Worm (Caenorhabditis elegans) whole organism, L1 larva: ENCODE measurements around the gene srd-45.

Experiments used
- C04F5.9 ChIP-seq: sonication (generic microtip); optimal IDR thresholded peaks from 2 replicates; lab custom pipeline; 2016; ENCODE audit warnings: missing genetic modification characterization, missing compliant biosample characterization
- C16A3.4 ChIP-seq: fragments of 150-350 bp; optimal IDR thresholded peaks from 2 replicates; lab custom pipeline; 2014; ENCODE audit warnings: missing biosample characterization, missing genetic modification characterization
- aha-1 ChIP-seq: fragments of 150-350 bp; optimal IDR thresholded peaks from 2 replicates; lab custom pipeline; 2014; ENCODE audit warnings: missing biosample characterization, missing genetic modification characterization
- aly-2 ChIP-seq: fragments of 150-350 bp; optimal IDR thresholded peaks from 2 replicates; lab custom pipeline; 2014; ENCODE audit warnings: missing biosample characterization, missing genetic modification characterization
- ama-1 ChIP-seq: fragments of 150-350 bp; optimal IDR thresholded peaks from 2 replicates; lab custom pipeline; 2014
- ceh-88 ChIP-seq: fragments of 200-800 bp; sonication (Bioruptor generic); IDR thresholded peaks from 2 replicates; pipeline ENCODE4 v1.3.6; 2022; ENCODE audit warnings: missing genetic modification characterization, missing compliant biosample characterization
- ceh-90 ChIP-seq: sonication (generic microtip); optimal IDR thresholded peaks from 2 replicates; lab custom pipeline; 2016; ENCODE audit warnings: missing genetic modification characterization, missing compliant biosample characterization
- dsc-1 ChIP-seq: sonication (generic microtip); optimal IDR thresholded peaks from 2 replicates; lab custom pipeline; 2016; ENCODE audit warnings: mild to moderate bottlenecking, missing genetic modification characterization, missing compliant biosample characterization
- efl-3 ChIP-seq: fragments of 200-800 bp; sonication (Bioruptor generic); optimal IDR thresholded peaks from 2 replicates; lab custom pipeline; 2018; ENCODE audit warnings: mild to moderate bottlenecking, missing genetic modification characterization, missing compliant biosample characterization
- egl-27 ChIP-seq, 2 experiments: fragments of 150-350 bp in 1 of 2; sonication (generic microtip); optimal IDR thresholded peaks; 3 replicates each; lab custom pipeline; 2017 to 2018; ENCODE audit warnings: missing biosample characterization in 2 of 2, missing genetic modification characterization in 2 of 2, missing genetic modification reagents in 2 of 2
- elt-2 ChIP-seq: sonication (generic microtip); optimal IDR thresholded peaks from 2 replicates; lab custom pipeline; 2016; ENCODE audit warnings: missing genetic modification characterization, mild to moderate bottlenecking, inconsistent platforms, missing compliant biosample characterization, missing genetic modification reagents
- ets-5 ChIP-seq: fragments of 200-800 bp; sonication (Bioruptor generic); IDR thresholded peaks from 2 replicates; pipeline ENCODE4 v1.3.6; 2022; ENCODE audit warnings: missing genetic modification characterization, missing compliant biosample characterization
- fkh-4 ChIP-seq: sonication (generic microtip); optimal IDR thresholded peaks from 2 replicates; lab custom pipeline; 2016; ENCODE audit warnings: missing compliant biosample characterization, missing genetic modification characterization, borderline replicate concordance
- fkh-8 ChIP-seq: sonication (generic microtip); optimal IDR thresholded peaks from 2 replicates; lab custom pipeline; 2016; ENCODE audit warnings: mild to moderate bottlenecking, missing genetic modification characterization, missing compliant biosample characterization
- fos-1 ChIP-seq: fragments of 150-350 bp; optimal IDR thresholded peaks from 2 replicates; lab custom pipeline; 2014; ENCODE audit warnings: missing biosample characterization, missing genetic modification characterization
- hlh-17 ChIP-seq: fragments of 200-800 bp; sonication (Bioruptor generic); optimal IDR thresholded peaks from 2 replicates; lab custom pipeline; 2018; ENCODE audit warnings: missing genetic modification characterization, mild to moderate bottlenecking, missing compliant biosample characterization, moderate library complexity, borderline replicate concordance
- hlh-4 ChIP-seq: sonication (generic microtip); optimal IDR thresholded peaks from 2 replicates; lab custom pipeline; 2016; ENCODE audit warnings: mild to moderate bottlenecking, missing genetic modification characterization, missing compliant biosample characterization
- irx-1 ChIP-seq: sonication (generic microtip); optimal IDR thresholded peaks from 2 replicates; lab custom pipeline; 2016; ENCODE audit warnings: missing genetic modification characterization, missing compliant biosample characterization
- jun-1 ChIP-seq: fragments of 150-350 bp; optimal IDR thresholded peaks from 2 replicates; lab custom pipeline; 2014; ENCODE audit warnings: missing biosample characterization, missing genetic modification reagents, missing genetic modification characterization
- lin-13 ChIP-seq: fragments of 150-350 bp; optimal IDR thresholded peaks from 2 replicates; lab custom pipeline; 2014; ENCODE audit warnings: missing biosample characterization, missing genetic modification reagents, missing genetic modification characterization
- lin-39 ChIP-seq: fragments of 150-350 bp; optimal IDR thresholded peaks from 2 replicates; lab custom pipeline; 2014; ENCODE audit warnings: missing biosample characterization, missing genetic modification reagents, missing genetic modification characterization
- lsy-2 ChIP-seq, 2 experiments: fragments of 150-350 bp; optimal IDR thresholded peaks; 2 replicates each; lab custom pipeline; 2014; ENCODE audit warnings: missing biosample characterization in 2 of 2, missing genetic modification characterization in 2 of 2
- mdl-1 ChIP-seq, 2 experiments: fragments of 150-350 bp; optimal IDR thresholded peaks; 2 replicates each; lab custom pipeline; 2014 to 2017; ENCODE audit warnings: missing biosample characterization in 2 of 2, missing genetic modification characterization in 2 of 2, inconsistent platforms in 1 of 2
- mef-2 ChIP-seq: fragments of 150-350 bp; optimal IDR thresholded peaks from 2 replicates; lab custom pipeline; 2014; ENCODE audit warnings: missing biosample characterization, missing genetic modification characterization
- nhr-12 ChIP-seq: sonication (generic microtip); optimal IDR thresholded peaks from 2 replicates; lab custom pipeline; 2017; ENCODE audit warnings: missing biosample characterization, missing genetic modification characterization
- nhr-19 ChIP-seq: fragments of 200-800 bp; sonication (Bioruptor generic); conservative IDR thresholded peaks from 2 replicates; pipeline ENCODE4 v1.3.6; 2022; ENCODE audit warnings: missing genetic modification characterization, missing compliant biosample characterization
- nhr-20 ChIP-seq: sonication (generic microtip); optimal IDR thresholded peaks from 2 replicates; lab custom pipeline; 2016; ENCODE audit warnings: mild to moderate bottlenecking, missing genetic modification characterization, missing compliant biosample characterization
- nhr-76 ChIP-seq: sonication (generic microtip); optimal IDR thresholded peaks from 2 replicates; lab custom pipeline; 2017; ENCODE audit warnings: missing biosample characterization, missing genetic modification characterization
- nhr-84 ChIP-seq: sonication (generic microtip); optimal IDR thresholded peaks from 2 replicates; lab custom pipeline; 2017; ENCODE audit warnings: missing biosample characterization, missing genetic modification characterization
- nhr-85 ChIP-seq: sonication (generic microtip); peaks from one replicate; lab custom pipeline; 2016; ENCODE audit warnings: missing genetic modification characterization, inconsistent platforms, missing compliant biosample characterization
- pax-3 ChIP-seq: fragments of 200-800 bp; sonication (Bioruptor generic); optimal IDR thresholded peaks from 2 replicates; lab custom pipeline; 2018; ENCODE audit warnings: mild to moderate bottlenecking, missing genetic modification characterization, moderate library complexity, missing compliant biosample characterization
- pqm-1 ChIP-seq: sonication (generic microtip); optimal IDR thresholded peaks from 3 replicates; lab custom pipeline; 2017; ENCODE audit warnings: missing biosample characterization, missing genetic modification characterization
- rnt-1 ChIP-seq: sonication (generic microtip); optimal IDR thresholded peaks from 2 replicates; lab custom pipeline; 2016; ENCODE audit warnings: mild to moderate bottlenecking, missing genetic modification characterization, moderate library complexity, missing compliant biosample characterization
- skn-1 ChIP-seq: fragments of 150-350 bp; optimal IDR thresholded peaks from 2 replicates; lab custom pipeline; 2014; ENCODE audit warnings: missing biosample characterization, missing genetic modification characterization
- snpc-4 ChIP-seq: fragments of 150-350 bp; optimal IDR thresholded peaks from 2 replicates; lab custom pipeline; 2014; ENCODE audit warnings: missing biosample characterization, missing genetic modification characterization
- snu-23 ChIP-seq: sonication (generic microtip); optimal IDR thresholded peaks from 2 replicates; lab custom pipeline; 2016; ENCODE audit warnings: missing genetic modification characterization, missing compliant biosample characterization
- sox-4 ChIP-seq: sonication (generic microtip); optimal IDR thresholded peaks from 2 replicates; lab custom pipeline; 2016; ENCODE audit warnings: missing genetic modification characterization, missing compliant biosample characterization
- sup-37 ChIP-seq: fragments of 200-800 bp; sonication (Bioruptor generic); optimal IDR thresholded peaks from 2 replicates; lab custom pipeline; 2018; ENCODE audit warnings: mild to moderate bottlenecking, missing genetic modification characterization, missing compliant biosample characterization
- swsn-7 ChIP-seq: sonication (generic microtip); optimal IDR thresholded peaks from 2 replicates; lab custom pipeline; 2016; ENCODE audit warnings: missing genetic modification characterization, missing compliant biosample characterization
- unc-30 ChIP-seq: sonication (generic microtip); optimal IDR thresholded peaks from 2 replicates; lab custom pipeline; 2017; ENCODE audit warnings: missing biosample characterization, missing genetic modification characterization
- vab-15 ChIP-seq: sonication (generic microtip); optimal IDR thresholded peaks from 2 replicates; lab custom pipeline; 2017; ENCODE audit warnings: missing genotype, mild to moderate bottlenecking, missing genetic modification characterization, missing compliant biosample characterization
- zip-4 ChIP-seq: fragments of 200-800 bp; sonication (Bioruptor generic); optimal IDR thresholded peaks from 2 replicates; lab custom pipeline; 2018; ENCODE audit warnings: mild to moderate bottlenecking, missing genetic modification characterization, moderate library complexity, missing compliant biosample characterization
- ztf-4 ChIP-seq: fragments of 150-350 bp; optimal IDR thresholded peaks from 2 replicates; lab custom pipeline; 2014; ENCODE audit warnings: missing biosample characterization, missing genetic modification characterization

The srd-45 gene

DNA sequence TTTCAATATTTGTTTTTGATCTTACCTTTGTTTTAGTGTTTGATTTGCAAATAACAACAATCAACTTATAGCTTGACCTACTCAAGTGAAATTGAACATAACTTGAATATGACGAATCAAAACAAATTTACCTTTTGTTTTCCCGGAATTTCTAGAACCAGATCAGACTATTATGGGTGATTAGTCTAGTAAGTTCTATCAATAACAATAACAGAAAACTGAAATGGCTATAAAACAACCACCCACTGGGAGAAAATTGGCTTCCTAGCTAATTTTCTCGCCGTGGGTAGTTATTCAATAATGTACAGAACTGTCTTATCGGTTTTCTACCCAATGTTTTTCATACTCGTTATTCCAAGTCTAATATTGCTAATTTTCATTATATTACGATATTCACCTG is at the start of gene srd-45:
Gene srd-45 (plus strand): TSS at position 301 of the 400 bp plus-strand sequence.
- TF ChIP-seq aly-2 (no peak), ama-1 (lab: Kevin White, UChicago) (no peak), dsc-1 (no peak), nhr-20 (no peak), nhr-85 (no peak), nhr-84 (no peak), sup-37 (GFP tag; lab: Kevin White, UChicago) (no peak), snu-23 (no peak), irx-1 (tag; lab: Kevin White, UChicago) (no peak), C16A3.4 (tag; lab: Kevin White, UChicago) (no peak), pqm-1 (tag; lab: Kevin White, UChicago) (no peak)

DNA sequence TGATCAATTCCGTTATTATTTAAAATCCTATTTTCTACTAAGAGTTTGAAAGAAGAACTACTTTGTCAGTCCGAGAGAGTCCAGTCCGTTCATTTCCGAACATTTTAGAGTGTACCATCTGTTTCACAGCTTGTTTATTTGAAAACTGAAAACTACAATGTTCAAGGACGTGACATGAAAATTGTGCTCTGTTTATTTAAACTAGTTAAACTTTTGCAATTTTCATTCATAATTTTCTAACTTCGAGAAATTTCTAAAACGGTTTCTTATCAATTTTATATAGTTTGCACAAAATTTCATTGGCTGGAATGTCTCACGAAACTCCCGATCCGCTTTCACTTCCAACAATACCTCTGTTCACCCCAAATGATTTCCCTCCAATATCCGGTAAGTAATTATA is 48.3 kb upstream of the srd-45 start, which contains the start of gene C04B4.1:
Gene C04B4.1 (plus strand): TSS at position 301 of the 400 bp plus-strand sequence.
- no peak for TF ChIP-seq nhr-19 (GFP tag; lab: Robert Waterston, UW)
- TF ChIP-seq lin-13, result no peak
- no peak for TF ChIP-seq pax-3 (tag; lab: Kevin White, UChicago)
- no peak for TF ChIP-seq fkh-4
- TF ChIP-seq lin-39, result no peak
- TF ChIP-seq aly-2, result no peak
- no peak for TF ChIP-seq hlh-17 (GFP tag; lab: Kevin White, UChicago)
- no peak for TF ChIP-seq ceh-90 (tag; lab: Kevin White, UChicago)
- TF ChIP-seq unc-30, result no peak
- no peak for TF ChIP-seq snpc-4 (tag; lab: Kevin White, UChicago)
- no peak for TF ChIP-seq dsc-1
- TF ChIP-seq pqm-1 (tag; lab: Kevin White, UChicago), result no peak
- TF ChIP-seq sox-4 (tag; lab: Kevin White, UChicago), result no peak
- TF ChIP-seq efl-3 (GFP tag; lab: Kevin White, UChicago), result no peak

DNA sequence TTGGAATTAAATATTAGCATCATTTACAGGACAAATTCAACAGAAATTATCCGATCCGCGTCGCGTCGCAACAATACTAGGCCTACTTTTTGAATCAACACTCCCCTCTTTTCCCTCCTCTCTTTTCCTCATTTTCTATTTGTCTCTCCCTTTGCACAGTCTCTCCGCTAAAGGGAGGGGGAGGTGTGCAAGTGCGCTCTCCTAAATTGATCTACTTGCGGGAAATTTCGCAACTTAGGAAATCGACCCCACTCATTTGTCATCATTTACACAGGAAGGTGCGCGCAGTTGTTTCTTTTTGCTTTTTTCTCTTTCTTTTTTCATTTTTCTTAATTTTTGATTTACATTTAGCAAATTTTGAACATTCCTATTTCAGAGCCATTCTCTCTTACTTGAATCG is 45.9 kb upstream of the srd-45 start, which contains the start of gene C04B4.2:
Gene C04B4.2 (plus strand): TSS at position 371 of the 400 bp plus-strand sequence.
- TF ChIP-seq ceh-88 (GFP tag; lab: Robert Waterston, UW) (no peak), fos-1 (tag; lab: Kevin White, UChicago) (no peak)

DNA sequence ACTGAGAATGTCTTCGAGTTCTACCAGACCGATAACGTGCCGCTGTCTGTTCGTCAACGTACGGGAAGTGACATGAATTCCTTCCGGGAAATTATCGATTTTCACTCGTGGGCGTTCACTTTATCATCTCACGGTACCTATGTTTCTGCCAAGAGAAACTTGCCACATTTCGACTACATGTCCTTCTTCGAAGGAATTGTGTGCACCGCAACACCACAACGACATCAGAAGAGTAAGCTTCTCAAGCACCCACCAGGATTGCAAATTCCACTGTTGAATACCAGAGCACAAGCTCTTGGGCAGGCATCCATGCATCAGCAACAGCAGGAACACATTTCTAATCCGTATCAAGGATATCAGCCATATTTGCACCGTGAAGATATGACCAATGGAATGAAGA is 44.6 kb upstream of the srd-45 start:
- TF ChIP-seq zip-4 (GFP tag; lab: Kevin White, UChicago), result no peak
- no peak for TF ChIP-seq skn-1
- TF ChIP-seq nhr-12, result no peak
- no peak for TF ChIP-seq C04F5.9 (tag; lab: Kevin White, UChicago)
- TF ChIP-seq ets-5 (GFP tag; lab: Robert Waterston, UW), result no peak
- TF ChIP-seq fos-1 (tag; lab: Kevin White, UChicago), result no peak
- TF ChIP-seq ztf-4 (tag; lab: Kevin White, UChicago), result no peak
- no peak for TF ChIP-seq aha-1
- no peak for TF ChIP-seq jun-1 (tag; lab: Kevin White, UChicago)
- no peak for TF ChIP-seq mef-2 (tag; lab: Kevin White, UChicago)
- no peak for TF ChIP-seq nhr-76 (tag; lab: Kevin White, UChicago)
- TF ChIP-seq fkh-4, result no peak
- TF ChIP-seq elt-2 (tag; lab: Kevin White, UChicago), result no peak
- TF ChIP-seq hlh-4 (tag; lab: Kevin White, UChicago), result no peak
- no peak for TF ChIP-seq swsn-7 (tag; lab: Kevin White, UChicago)

DNA sequence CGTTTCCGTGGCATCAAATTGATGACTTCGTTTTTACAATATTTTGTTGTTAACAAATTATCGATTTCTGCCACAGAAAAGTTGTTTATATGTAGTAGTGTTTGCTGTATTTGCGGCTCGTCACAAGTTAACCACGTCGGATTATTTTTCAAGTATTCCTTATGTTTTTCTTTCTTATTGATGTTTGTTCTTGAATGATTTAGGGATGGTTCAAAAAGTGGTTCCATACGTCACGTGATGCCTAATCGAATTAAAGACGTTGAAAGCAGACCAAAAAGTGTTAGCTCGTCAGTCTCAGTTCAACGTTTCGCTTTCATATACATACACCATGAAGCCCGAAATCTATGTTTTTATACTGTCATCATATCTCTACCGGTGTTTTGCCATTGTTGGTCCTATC is 43.3 kb upstream of the srd-45 start, which contains the start of gene lips-2:
Gene lips-2 (plus strand): TSS at position 301 of the 400 bp plus-strand sequence.
- TF ChIP-seq fkh-8 (tag; lab: Kevin White, UChicago) (no peak), vab-15 (tag; lab: Kevin White, UChicago) (no peak), rnt-1 (tag; lab: Kevin White, UChicago) (no peak), mdl-1 (tag; optimal IDR thresholded peaks at IDR 0.05; lab: Kevin White, UChicago) (no peak), lsy-2 (tag; optimal IDR thresholded peaks at IDR 0.05; lab: Kevin White, UChicago) (no peak), egl-27 (tag; optimal IDR thresholded peaks at IDR 0.05; lab: Kevin White, UChicago) (no peak), ceh-88 (GFP tag; lab: Robert Waterston, UW) (no peak)
